Worm (Caenorhabditis elegans): Measurements from ENCODE around the gene gfm-1.

ce11 chrII:13076301-13076916 lies 40.9 kb upstream of the gfm-1 start:
- no peak for TF ChIP-seq hmg-1.1 (GFP tag; IDR thresholded peaks at IDR 0.05)
- TF ChIP-seq F49E8.2 (tag; optimal IDR thresholded peaks at IDR 0.05; ENCODE audit: borderline replicate concordance) = no peak
- no peak for TF ChIP-seq dve-1 (tag; optimal IDR thresholded peaks at IDR 0.05; ENCODE audit: insufficient read depth)
- TF ChIP-seq ceh-82 (tag; optimal IDR thresholded peaks at IDR 0.05) = no peak
- TF ChIP-seq pqm-1 (tag; optimal IDR thresholded peaks at IDR 0.05) = peak; percentile 48
- no peak for TF ChIP-seq snpc-4 (tag; optimal IDR thresholded peaks at IDR 0.05)
- no peak for TF ChIP-seq unc-39 (tag; optimal IDR thresholded peaks at IDR 0.05)
- TF ChIP-seq lsy-2 (tag; optimal IDR thresholded peaks at IDR 0.05) = no peak
- no peak for TF ChIP-seq dpl-1 (GFP tag; optimal IDR thresholded peaks at IDR 0.05)
- TF ChIP-seq nhr-237 (tag; optimal IDR thresholded peaks at IDR 0.05) = no peak
- no peak for TF ChIP-seq pha-4 (GFP tag; IDR thresholded peaks at IDR 0.05)
- TF ChIP-seq pha-4 (tag; optimal IDR thresholded peaks at IDR 0.05) = no peak
- TF ChIP-seq nhr-10 (tag; optimal IDR thresholded peaks at IDR 0.05) = no peak
- no peak for TF ChIP-seq lim-7 (GFP tag; IDR thresholded peaks at IDR 0.05)

Measured in whole organism, L4 larva.